Fruit fly (Drosophila melanogaster) whole organism, embryonic: ENCODE results near the gene CG33293.

Experiments
- Bgb ChIP-seq: fragments of 200-800 bp; sonication (Bioruptor generic); IDR thresholded peaks from 2 replicates; pipeline ENCODE4 v1.3.6; 2022; ENCODE audit warnings: missing biosample characterization, missing genetic modification characterization; ENCODE audit not compliant: partially characterized antibody
- CG10366 ChIP-seq: fragments of 200-800 bp; sonication (Bioruptor generic); IDR thresholded peaks from 2 replicates; pipeline ENCODE4 v1.3.6; 2022; ENCODE audit warnings: missing biosample characterization, missing genetic modification characterization
- CG12155 ChIP-seq: fragments of 200-800 bp; sonication (Bioruptor generic); optimal IDR thresholded peaks from 3 replicates; lab custom pipeline; 2016; ENCODE audit warnings: missing biosample characterization, missing genetic modification characterization
- CG12659 ChIP-seq: fragments of 200-800 bp; sonication (Bioruptor generic); optimal IDR thresholded peaks from 3 replicates; lab custom pipeline; 2017; ENCODE audit warnings: mild to moderate bottlenecking, missing biosample characterization, missing genetic modification reagents, missing genetic modification characterization
- CG12769 ChIP-seq: fragments of 200-800 bp; sonication (Bioruptor generic); optimal IDR thresholded peaks from 2 replicates; lab custom pipeline; 2019; ENCODE audit warnings: missing biosample characterization, mild to moderate bottlenecking, missing genetic modification characterization, moderate library complexity
- CG14014 ChIP-seq: fragments of 200-800 bp; sonication (Bioruptor generic); IDR thresholded peaks from 2 replicates; pipeline ENCODE4 v1.3.6; 2022; ENCODE audit warnings: missing biosample characterization, missing genetic modification characterization
- CG1529 ChIP-seq: fragments of 200-800 bp; sonication (Bioruptor generic); optimal IDR thresholded peaks from 3 replicates; lab custom pipeline; 2018; ENCODE audit warnings: missing biosample characterization, missing genetic modification characterization
- CG15479 ChIP-seq: fragments of 200-800 bp; sonication (Bioruptor generic); optimal IDR thresholded peaks from 3 replicates; lab custom pipeline; 2019; ENCODE audit warnings: missing biosample characterization, mild to moderate bottlenecking, missing genetic modification characterization, moderate library complexity
- CG2129 ChIP-seq: fragments of 200-800 bp; sonication (Bioruptor generic); IDR thresholded peaks from 2 replicates; pipeline ENCODE4 v1.3.6; 2022; ENCODE audit warnings: missing biosample characterization, missing genetic modification characterization; ENCODE audit not compliant: partially characterized antibody
- CG2678 ChIP-seq: fragments of 200-800 bp; sonication (Bioruptor generic); optimal IDR thresholded peaks from 3 replicates; lab custom pipeline; 2019; ENCODE audit warnings: missing biosample characterization, mild to moderate bottlenecking, missing genetic modification characterization, moderate library complexity
- CG32532 ChIP-seq: fragments of 200-800 bp; sonication (Bioruptor generic); IDR thresholded peaks from 2 replicates; pipeline ENCODE4 v1.3.6; 2022; ENCODE audit warnings: missing biosample characterization, missing genetic modification characterization
- CG32772 ChIP-seq: fragments of 200-800 bp; sonication (Bioruptor generic); IDR thresholded peaks from 2 replicates; pipeline ENCODE4 v1.3.6; 2022; ENCODE audit warnings: missing biosample characterization, missing genetic modification characterization
- CG3838 ChIP-seq: fragments of 200-800 bp; sonication (Bioruptor generic); optimal IDR thresholded peaks from 3 replicates; lab custom pipeline; 2016; ENCODE audit warnings: missing biosample characterization, missing genetic modification characterization
- CG4707 ChIP-seq: fragments of 200-800 bp; sonication (Bioruptor generic); optimal IDR thresholded peaks from 2 replicates; lab custom pipeline; 2018; ENCODE audit warnings: missing biosample characterization, mild to moderate bottlenecking, missing genetic modification characterization, moderate library complexity
- CG5245 ChIP-seq: fragments of 200-800 bp; sonication (Bioruptor generic); optimal IDR thresholded peaks from 3 replicates; lab custom pipeline; 2016; ENCODE audit warnings: missing biosample characterization, missing genetic modification characterization
- CG6272 ChIP-seq: fragments of 200-800 bp; sonication (Bioruptor generic); IDR thresholded peaks from 2 replicates; pipeline ENCODE4 v1.3.6; 2022; ENCODE audit warnings: missing biosample characterization, missing genetic modification characterization
- CG6791 ChIP-seq: fragments of 200-800 bp; sonication (Bioruptor generic); IDR thresholded peaks from 3 replicates; pipeline ENCODE4 v1.3.6; 2022; ENCODE audit warnings: missing biosample characterization, missing genetic modification characterization; ENCODE audit not compliant: partially characterized antibody
- CG7745 ChIP-seq: fragments of 200-800 bp; sonication (Bioruptor generic); optimal IDR thresholded peaks from 2 replicates; lab custom pipeline; 2018; ENCODE audit warnings: missing biosample characterization, mild to moderate bottlenecking, missing genetic modification characterization, moderate library complexity
- CG7786 ChIP-seq: fragments of 200-800 bp; sonication (Bioruptor generic); optimal IDR thresholded peaks from 2 replicates; lab custom pipeline; 2016; ENCODE audit warnings: missing biosample characterization, missing genetic modification characterization
- CG8478 ChIP-seq: fragments of >200 bp; optimal IDR thresholded peaks from 2 replicates; lab custom pipeline; 2018
- CG8765 ChIP-seq: fragments of 200-800 bp; sonication (Bioruptor generic); IDR thresholded peaks from 2 replicates; pipeline ENCODE4 v1.3.6; 2022; ENCODE audit warnings: missing biosample characterization, missing genetic modification characterization
- CG9437 ChIP-seq: fragments of 200-800 bp; sonication (Bioruptor generic); optimal IDR thresholded peaks from 2 replicates; lab custom pipeline; 2018; ENCODE audit warnings: missing biosample characterization, mild to moderate bottlenecking, missing genetic modification characterization
- Max ChIP-seq: fragments of 200-800 bp; sonication (Bioruptor generic); optimal IDR thresholded peaks from 2 replicates; lab custom pipeline; 2016; ENCODE audit warnings: missing biosample characterization, mild to moderate bottlenecking, missing genetic modification characterization
- Meics ChIP-seq: fragments of 200-800 bp; sonication (Bioruptor generic); optimal IDR thresholded peaks from 2 replicates; lab custom pipeline; 2017; ENCODE audit warnings: missing biosample characterization, mild to moderate bottlenecking, missing genetic modification characterization
- NC2β ChIP-seq: fragments of 200-800 bp; sonication (Bioruptor generic); optimal IDR thresholded peaks from 2 replicates; lab custom pipeline; 2016; ENCODE audit warnings: missing biosample characterization, missing genetic modification characterization
- NfI ChIP-seq: fragments of 200-800 bp; sonication (Bioruptor generic); optimal IDR thresholded peaks from 3 replicates; lab custom pipeline; 2018; ENCODE audit warnings: missing biosample characterization, mild to moderate bottlenecking, missing genetic modification characterization, moderate library complexity
- Opbp ChIP-seq: fragments of 200-800 bp; sonication (Bioruptor generic); IDR thresholded peaks from 3 replicates; pipeline ENCODE4 v1.3.6; 2022; ENCODE audit warnings: missing biosample characterization, missing genetic modification characterization; ENCODE audit not compliant: partially characterized antibody
- ara ChIP-seq: fragments of 200-800 bp; sonication (Bioruptor generic); IDR thresholded peaks from 2 replicates; pipeline ENCODE4 v1.3.6; 2022; ENCODE audit warnings: missing biosample characterization, missing genetic modification characterization
- az2 ChIP-seq: fragments of 200-800 bp; sonication (Bioruptor generic); optimal IDR thresholded peaks from 3 replicates; lab custom pipeline; 2016; ENCODE audit warnings: missing biosample characterization, missing genetic modification characterization
- bigmax ChIP-seq: fragments of 200-800 bp; sonication (Bioruptor generic); optimal IDR thresholded peaks from 2 replicates; lab custom pipeline; 2018; ENCODE audit warnings: missing biosample characterization, mild to moderate bottlenecking, missing genetic modification characterization
- dati ChIP-seq: fragments of 200-800 bp; sonication (Bioruptor generic); IDR thresholded peaks from 2 replicates; pipeline ENCODE4 v1.3.6; 2022; ENCODE audit warnings: missing biosample characterization, missing genetic modification characterization
- dm ChIP-seq: fragments of 200-800 bp; sonication (Bioruptor generic); optimal IDR thresholded peaks from 3 replicates; lab custom pipeline; 2016; ENCODE audit warnings: missing biosample characterization, missing genetic modification characterization
- emc ChIP-seq: fragments of 200-800 bp; sonication (Bioruptor generic); optimal IDR thresholded peaks from 2 replicates; lab custom pipeline; 2016; ENCODE audit warnings: missing biosample characterization, missing genetic modification characterization
- ind ChIP-seq: fragments of 200-800 bp; sonication (Bioruptor generic); optimal IDR thresholded peaks from 3 replicates; lab custom pipeline; 2016; ENCODE audit warnings: missing biosample characterization, missing genetic modification characterization
- inv ChIP-seq: fragments of 200-800 bp; sonication (Bioruptor generic); IDR thresholded peaks from 2 replicates; pipeline ENCODE4 v1.3.6; 2022; ENCODE audit warnings: missing biosample characterization, missing genetic modification characterization; ENCODE audit not compliant: partially characterized antibody
- nau ChIP-seq: fragments of 200-800 bp; sonication (Bioruptor generic); optimal IDR thresholded peaks from 3 replicates; lab custom pipeline; 2017; ENCODE audit warnings: missing biosample characterization, mild to moderate bottlenecking, missing genetic modification characterization, missing genetic modification reagents
- nerfin-1 ChIP-seq: fragments of 200-800 bp; sonication (Bioruptor generic); optimal IDR thresholded peaks from 3 replicates; lab custom pipeline; 2019; ENCODE audit warnings: missing biosample characterization, mild to moderate bottlenecking, missing genetic modification characterization, moderate library complexity
- nom ChIP-seq: fragments of 200-800 bp; sonication (Bioruptor generic); optimal IDR thresholded peaks from 2 replicates; lab custom pipeline; 2017; ENCODE audit warnings: missing biosample characterization, missing genetic modification characterization, mild to moderate bottlenecking, moderate library complexity, missing genetic modification reagents
- odd ChIP-seq: fragments of 200-800 bp; sonication (Bioruptor generic); optimal IDR thresholded peaks from 2 replicates; lab custom pipeline; 2017; ENCODE audit warnings: missing biosample characterization, mild to moderate bottlenecking, missing genetic modification characterization
- org-1 ChIP-seq: fragments of 200-800 bp; sonication (Bioruptor generic); optimal IDR thresholded peaks from 2 replicates; lab custom pipeline; 2017; ENCODE audit warnings: missing biosample characterization, missing genetic modification characterization
- p53 ChIP-seq: fragments of 200-800 bp; sonication (Bioruptor generic); optimal IDR thresholded peaks from 2 replicates; lab custom pipeline; 2016; ENCODE audit warnings: missing biosample characterization, missing genetic modification characterization
- prd ChIP-seq, 3 experiments: fragments of >200 bp in 2 of 3; fragments of 200-800 bp in 1 of 3; sonication (Bioruptor generic) in 1 of 3; optimal IDR thresholded peaks in 2 of 3; IDR thresholded peaks in 1 of 3; 2 replicates in 2 of 3; 3 replicates in 1 of 3; pipeline versions ENCODE4 v1.3.6 to Lab custom; 2017 to 2022; ENCODE audit warnings: missing biosample characterization in 1 of 3, missing genetic modification characterization in 1 of 3
- sna ChIP-seq: fragments of 200-800 bp; sonication (Bioruptor generic); IDR thresholded peaks from 2 replicates; pipeline ENCODE4 v1.3.6; 2022; ENCODE audit warnings: missing biosample characterization, missing genetic modification characterization; ENCODE audit not compliant: partially characterized antibody
- so ChIP-seq: fragments of 200-800 bp; sonication (Bioruptor generic); IDR thresholded peaks from 3 replicates; pipeline ENCODE4 v1.3.6; 2022; ENCODE audit warnings: missing biosample characterization, missing genetic modification characterization
- sob ChIP-seq: fragments of 200-800 bp; sonication (Bioruptor generic); IDR thresholded peaks from 2 replicates; pipeline ENCODE4 v1.3.6; 2022; ENCODE audit warnings: missing biosample characterization, missing genetic modification characterization
- ssp ChIP-seq: fragments of 200-800 bp; sonication (Bioruptor generic); IDR thresholded peaks from 2 replicates; pipeline ENCODE4 v1.3.6; 2022; ENCODE audit warnings: missing biosample characterization, missing genetic modification characterization
- tap ChIP-seq: fragments of 200-800 bp; optimal IDR thresholded peaks from 3 replicates; lab custom pipeline; 2019; ENCODE audit warnings: missing biosample characterization, mild to moderate bottlenecking, missing genetic modification characterization, moderate library complexity
- tio ChIP-seq: fragments of 200-800 bp; sonication (Bioruptor generic); optimal IDR thresholded peaks from 2 replicates; lab custom pipeline; 2017; ENCODE audit warnings: missing biosample characterization, missing genetic modification characterization, inconsistent platforms
- vvl ChIP-seq: fragments of 200-800 bp; sonication (Bioruptor generic); IDR thresholded peaks from 2 replicates; pipeline ENCODE4 v1.3.6; 2022; ENCODE audit warnings: missing biosample characterization, missing genetic modification characterization
- yki ChIP-seq: fragments of >200 bp; optimal IDR thresholded peaks from 3 replicates; lab custom pipeline; 2018
- zfh2 ChIP-seq: fragments of 200-800 bp; sonication (Bioruptor generic); optimal IDR thresholded peaks from 2 replicates; lab custom pipeline; 2016; ENCODE audit warnings: missing biosample characterization, missing genetic modification characterization

The CG33293 gene

DNA sequence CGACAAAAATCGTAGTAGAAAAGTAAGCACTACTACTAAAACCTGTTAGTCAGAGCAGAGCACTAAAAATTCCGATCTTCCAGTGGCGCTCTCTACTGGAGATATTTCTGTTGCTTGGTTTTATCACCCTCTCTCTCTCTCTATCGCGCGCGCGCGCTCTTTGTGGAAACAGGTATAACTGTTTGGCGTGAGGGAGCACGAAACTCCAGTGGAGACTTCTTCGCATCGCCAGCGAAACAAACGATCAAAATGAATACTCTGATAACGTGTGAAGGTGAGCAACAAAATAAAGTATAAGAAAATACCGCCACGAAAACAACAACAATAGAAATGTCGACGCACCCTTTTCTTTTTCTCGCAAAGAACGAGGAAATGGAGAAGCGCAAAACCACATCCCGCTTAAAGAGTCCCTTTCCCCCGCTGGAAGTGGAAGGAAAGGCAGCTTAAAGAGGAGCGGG lies 24.2 kb downstream of the CG33293 start (continued):
- no peak for TF ChIP-seq CG1529 (GFP tag; lab: Kevin White, UChicago)
- TF ChIP-seq sob (GFP tag; lab: Robert Waterston, UW) = no peak
- no peak for TF ChIP-seq CG12155
- no peak for TF ChIP-seq CG9437 (GFP tag; lab: Kevin White, UChicago)
- no peak for TF ChIP-seq tap (tag; lab: Kevin White, UChicago)
- TF ChIP-seq nau (GFP tag; lab: Kevin White, UChicago) = no peak
- TF ChIP-seq Meics (GFP tag; lab: Kevin White, UChicago) = no peak
- TF ChIP-seq bigmax (GFP tag; lab: Kevin White, UChicago) = no peak
- no peak for TF ChIP-seq so (GFP tag; lab: Robert Waterston, UW)
- TF ChIP-seq CG32772 = no peak
- TF ChIP-seq Bgb (GFP tag; lab: Robert Waterston, UW) = no peak
- TF ChIP-seq CG12659 (GFP tag; lab: Kevin White, UChicago) = no peak
- TF ChIP-seq NC2β (GFP tag; lab: Kevin White, UChicago) = no peak
- no peak for TF ChIP-seq ssp (GFP tag; lab: Robert Waterston, UW)
- no peak for TF ChIP-seq CG15479
- no peak for TF ChIP-seq CG5245 (GFP tag; lab: Kevin White, UChicago)
- TF ChIP-seq CG6272 (GFP tag; lab: Robert Waterston, UW) = no peak
- TF ChIP-seq ara (GFP tag; lab: Robert Waterston, UW) = no peak
- TF ChIP-seq CG8765 (GFP tag; lab: Robert Waterston, UW) = no peak
- no peak for TF ChIP-seq dm
- no peak for TF ChIP-seq CG10366 (GFP tag; lab: Robert Waterston, UW)
- TF ChIP-seq CG7745 (tag; lab: Kevin White, UChicago) = no peak
- no peak for TF ChIP-seq p53 (GFP tag; lab: Kevin White, UChicago)
- no peak for TF ChIP-seq vvl (GFP tag; lab: Robert Waterston, UW)
- no peak for TF ChIP-seq CG3838 (GFP tag; lab: Kevin White, UChicago)
- peak; percentile 76 for TF ChIP-seq nerfin-1
- no peak for TF ChIP-seq odd (GFP tag; lab: Kevin White, UChicago)
- no peak for TF ChIP-seq CG14014
- no peak for TF ChIP-seq emc (GFP tag; lab: Kevin White, UChicago)
- TF ChIP-seq inv (GFP tag; lab: Robert Waterston, UW) = no peak
- peak; percentile 6 for TF ChIP-seq CG12769 (tag; lab: Kevin White, UChicago)
- no peak for TF ChIP-seq ind
- no peak for TF ChIP-seq CG8478 (lab: Kevin White, UChicago)
- no peak for TF ChIP-seq CG6791 (GFP tag; lab: Robert Waterston, UW)
- TF ChIP-seq sna = 0 out of 2 replicates have a peak, but pooled peaks have one; percentile 39
- no peak for TF ChIP-seq CG2129 (GFP tag; lab: Robert Waterston, UW)
- no peak for TF ChIP-seq CG2678
- 0 out of 3 replicates have a peak, but pooled peaks have one; percentile 30 for TF ChIP-seq Opbp (GFP tag; lab: Robert Waterston, UW)
- no peak for TF ChIP-seq CG4707 (GFP tag; lab: Kevin White, UChicago)
- TF ChIP-seq NfI = no peak
- TF ChIP-seq prd (optimal IDR thresholded peaks at IDR 0.05; lab: Kevin White, UChicago) = no peak
- no peak for TF ChIP-seq prd (GFP tag; IDR thresholded peaks at IDR 0.05; lab: Robert Waterston, UW)
- TF ChIP-seq nom (GFP tag; lab: Kevin White, UChicago) = no peak
- no peak for TF ChIP-seq zfh2 (GFP tag; lab: Kevin White, UChicago)
- no peak for TF ChIP-seq dati (GFP tag; lab: Robert Waterston, UW)
- no peak for TF ChIP-seq CG7786 (GFP tag; lab: Kevin White, UChicago)
- TF ChIP-seq tio (GFP tag; lab: Kevin White, UChicago) = no peak
- no peak for TF ChIP-seq CG32532 (GFP tag; lab: Robert Waterston, UW)
- no peak for TF ChIP-seq org-1 (GFP tag; lab: Kevin White, UChicago)
- TF ChIP-seq yki (lab: Kevin White, UChicago) = no peak
- TF ChIP-seq Max (GFP tag; lab: Kevin White, UChicago) = no peak
- TF ChIP-seq az2 (GFP tag; lab: Kevin White, UChicago) = no peak
